Fruit fly (Drosophila melanogaster) whole organism, embryonic: ENCODE results near the gene CG42591.

Experiments used
- ATbp ChIP-seq: fragments of 200-800 bp; sonication (Bioruptor generic); optimal IDR thresholded peaks from 2 replicates; lab custom pipeline; 2017; ENCODE audit warnings: missing biosample characterization, mild to moderate bottlenecking, missing genetic modification characterization, missing genetic modification reagents
- Ada2b ChIP-seq: fragments of 200-800 bp; sonication (Bioruptor generic); IDR thresholded peaks from 2 replicates; pipeline ENCODE4 v1.3.6; 2022; ENCODE audit warnings: missing biosample characterization, missing genetic modification characterization
- Awh ChIP-seq: fragments of 200-800 bp; sonication (Bioruptor generic); IDR thresholded peaks from 2 replicates; pipeline ENCODE4, ENCODE4 v1.3.6; 2022; ENCODE audit warnings: missing biosample characterization, missing genetic modification characterization
- CG10274 ChIP-seq: fragments of 200-800 bp; sonication (Bioruptor generic); optimal IDR thresholded peaks from 3 replicates; lab custom pipeline; 2017; ENCODE audit warnings: missing biosample characterization, mild to moderate bottlenecking, missing genetic modification characterization
- CG11456 ChIP-seq: fragments of 200-800 bp; sonication (Bioruptor generic); IDR thresholded peaks from 3 replicates; pipeline ENCODE4 v1.3.6; 2022; ENCODE audit warnings: missing biosample characterization, missing genetic modification characterization
- CG11560 ChIP-seq: fragments of 200-800 bp; sonication (Bioruptor generic); IDR thresholded peaks from 3 replicates; pipeline ENCODE4 v1.3.6; 2022; ENCODE audit warnings: missing biosample characterization, missing genetic modification characterization
- CG12236 ChIP-seq: fragments of 200-800 bp; sonication (Bioruptor generic); optimal IDR thresholded peaks from 2 replicates; lab custom pipeline; 2016; ENCODE audit warnings: missing biosample characterization, missing genetic modification characterization
- CG12744 ChIP-seq: fragments of 200-800 bp; sonication (Bioruptor generic); optimal IDR thresholded peaks from 2 replicates; lab custom pipeline; 2016; ENCODE audit warnings: missing biosample characterization, missing genetic modification characterization
- CG14014 ChIP-seq: fragments of 200-800 bp; sonication (Bioruptor generic); IDR thresholded peaks from 2 replicates; pipeline ENCODE4 v1.3.6; 2022; ENCODE audit warnings: missing biosample characterization, missing genetic modification characterization
- CG18764 ChIP-seq: fragments of 200-800 bp; sonication (Bioruptor generic); optimal IDR thresholded peaks from 3 replicates; lab custom pipeline; 2016; ENCODE audit warnings: missing biosample characterization, missing genetic modification characterization
- CG3065 ChIP-seq: fragments of 200-800 bp; sonication (Bioruptor generic); optimal IDR thresholded peaks from 2 replicates; lab custom pipeline; 2016; ENCODE audit warnings: missing biosample characterization, missing genetic modification characterization
- CG31224 ChIP-seq: fragments of 200-800 bp; sonication (Bioruptor generic); IDR thresholded peaks from 2 replicates; pipeline ENCODE4 v1.3.6; 2022; ENCODE audit warnings: missing biosample characterization, missing genetic modification characterization
- CG31441 ChIP-seq: fragments of 200-800 bp; sonication (Bioruptor generic); IDR thresholded peaks from 2 replicates; pipeline ENCODE4 v1.3.6; 2022; ENCODE audit warnings: missing biosample characterization, missing genetic modification characterization
- CG33213 ChIP-seq: fragments of 200-800 bp; sonication (Bioruptor generic); optimal IDR thresholded peaks from 3 replicates; lab custom pipeline; 2016; ENCODE audit warnings: missing biosample characterization, missing genetic modification characterization
- CG34224 ChIP-seq: fragments of 200-800 bp; sonication (Bioruptor generic); IDR thresholded peaks from 3 replicates; pipeline ENCODE4 v1.3.6; 2022; ENCODE audit warnings: missing biosample characterization, missing genetic modification characterization; ENCODE audit not compliant: partially characterized antibody
- CG3838 ChIP-seq: fragments of 200-800 bp; sonication (Bioruptor generic); optimal IDR thresholded peaks from 3 replicates; lab custom pipeline; 2016; ENCODE audit warnings: missing biosample characterization, missing genetic modification characterization
- CG4820 ChIP-seq: fragments of 200-800 bp; sonication (Bioruptor generic); optimal IDR thresholded peaks from 3 replicates; lab custom pipeline; 2016; ENCODE audit warnings: missing biosample characterization, missing genetic modification characterization
- CG5245 ChIP-seq: fragments of 200-800 bp; sonication (Bioruptor generic); optimal IDR thresholded peaks from 3 replicates; lab custom pipeline; 2016; ENCODE audit warnings: missing biosample characterization, missing genetic modification characterization
- CG5953 ChIP-seq: fragments of 200-800 bp; sonication (Bioruptor generic); IDR thresholded peaks from 2 replicates; pipeline ENCODE4 v1.3.6; 2022; ENCODE audit warnings: missing biosample characterization, missing genetic modification characterization
- CG7786 ChIP-seq: fragments of 200-800 bp; sonication (Bioruptor generic); optimal IDR thresholded peaks from 2 replicates; lab custom pipeline; 2016; ENCODE audit warnings: missing biosample characterization, missing genetic modification characterization
- D ChIP-seq, 2 experiments: fragments of 200-800 bp in 1 of 2; fragments of >200 bp in 1 of 2; sonication (Bioruptor generic) in 1 of 2; optimal IDR thresholded peaks; 2 replicates in 1 of 2; 3 replicates in 1 of 2; lab custom pipeline; 2017; ENCODE audit warnings: mild to moderate bottlenecking in 1 of 2, missing biosample characterization in 1 of 2, missing genetic modification characterization in 1 of 2, missing genetic modification reagents in 1 of 2
- Doc2 ChIP-seq: fragments of 200-800 bp; sonication (Bioruptor generic); IDR thresholded peaks from 2 replicates; pipeline ENCODE4 v1.3.6; 2022; ENCODE audit warnings: missing biosample characterization, missing genetic modification characterization
- E2f1 ChIP-seq: fragments of 200-800 bp; sonication (Bioruptor generic); IDR thresholded peaks from 2 replicates; pipeline ENCODE4 v1.3.6; 2022; ENCODE audit warnings: missing biosample characterization, missing genetic modification characterization
- Fer1 ChIP-seq: fragments of 200-800 bp; sonication (Bioruptor generic); optimal IDR thresholded peaks from 2 replicates; lab custom pipeline; 2017; ENCODE audit warnings: missing biosample characterization, mild to moderate bottlenecking, missing genetic modification characterization
- HLH3B ChIP-seq: fragments of 200-800 bp; sonication (Bioruptor generic); IDR thresholded peaks from 2 replicates; pipeline ENCODE4 v1.3.6; 2022; ENCODE audit warnings: missing biosample characterization, missing genetic modification characterization
- HmgD ChIP-seq: fragments of 200-800 bp; sonication (Bioruptor generic); optimal IDR thresholded peaks from 3 replicates; lab custom pipeline; 2016; ENCODE audit warnings: missing biosample characterization, missing genetic modification characterization
- Jarid2 ChIP-seq: fragments of 200-800 bp; sonication (Bioruptor generic); optimal IDR thresholded peaks from 3 replicates; lab custom pipeline; 2017; ENCODE audit warnings: mild to moderate bottlenecking, missing biosample characterization, missing genetic modification reagents, missing genetic modification characterization
- MESR4 ChIP-seq: fragments of 200-800 bp; sonication (Bioruptor generic); optimal IDR thresholded peaks from 2 replicates; lab custom pipeline; 2018; ENCODE audit warnings: missing biosample characterization, mild to moderate bottlenecking, missing genetic modification characterization, moderate library complexity
- NC2β ChIP-seq: fragments of 200-800 bp; sonication (Bioruptor generic); optimal IDR thresholded peaks from 2 replicates; lab custom pipeline; 2016; ENCODE audit warnings: missing biosample characterization, missing genetic modification characterization
- Oli ChIP-seq: fragments of 200-800 bp; sonication (Bioruptor generic); optimal IDR thresholded peaks from 2 replicates; lab custom pipeline; 2018; ENCODE audit warnings: missing biosample characterization, mild to moderate bottlenecking, missing genetic modification characterization, moderate library complexity
- Xbp1 ChIP-seq: fragments of 200-800 bp; sonication (Bioruptor generic); optimal IDR thresholded peaks from 3 replicates; lab custom pipeline; 2016; ENCODE audit warnings: missing biosample characterization, mild to moderate bottlenecking, missing genetic modification characterization
- az2 ChIP-seq: fragments of 200-800 bp; sonication (Bioruptor generic); optimal IDR thresholded peaks from 3 replicates; lab custom pipeline; 2016; ENCODE audit warnings: missing biosample characterization, missing genetic modification characterization
- btn ChIP-seq: fragments of 200-800 bp; sonication (Bioruptor generic); optimal IDR thresholded peaks from 2 replicates; lab custom pipeline; 2016; ENCODE audit warnings: missing biosample characterization, missing genetic modification characterization
- chm ChIP-seq: fragments of 200-800 bp; sonication (Bioruptor generic); IDR thresholded peaks from 2 replicates; pipeline ENCODE4 v1.3.6; 2022; ENCODE audit warnings: missing biosample characterization, missing genetic modification characterization
- chn ChIP-seq: fragments of 200-800 bp; sonication (Bioruptor generic); optimal IDR thresholded peaks from 2 replicates; lab custom pipeline; 2016; ENCODE audit warnings: missing biosample characterization, missing genetic modification characterization
- ci ChIP-seq: fragments of 200-800 bp; sonication (Bioruptor generic); IDR thresholded peaks from 3 replicates; pipeline ENCODE4 v1.3.6; 2022; ENCODE audit warnings: missing biosample characterization, missing genetic modification characterization
- corto ChIP-seq: fragments of 200-800 bp; sonication (Bioruptor generic); optimal IDR thresholded peaks from 2 replicates; lab custom pipeline; 2016; ENCODE audit warnings: missing biosample characterization, mild to moderate bottlenecking, missing genetic modification characterization, moderate library complexity
- eyg ChIP-seq: fragments of 200-800 bp; sonication (Bioruptor generic); optimal IDR thresholded peaks from 3 replicates; lab custom pipeline; 2016; ENCODE audit warnings: missing biosample characterization, missing genetic modification characterization
- fu2 ChIP-seq: fragments of 200-800 bp; sonication (Bioruptor generic); optimal IDR thresholded peaks from 2 replicates; lab custom pipeline; 2016; ENCODE audit warnings: missing biosample characterization, missing genetic modification characterization
- grau ChIP-seq: fragments of 200-800 bp; optimal IDR thresholded peaks from 3 replicates; lab custom pipeline; 2019; ENCODE audit warnings: missing biosample characterization, mild to moderate bottlenecking, missing genetic modification characterization, moderate library complexity
- inv ChIP-seq: fragments of 200-800 bp; sonication (Bioruptor generic); IDR thresholded peaks from 2 replicates; pipeline ENCODE4 v1.3.6; 2022; ENCODE audit warnings: missing biosample characterization, missing genetic modification characterization; ENCODE audit not compliant: partially characterized antibody
- ken ChIP-seq: fragments of 200-800 bp; sonication (Bioruptor generic); IDR thresholded peaks from 3 replicates; pipeline ENCODE4 v1.3.6; 2022; ENCODE audit warnings: missing biosample characterization, missing genetic modification characterization
- mam ChIP-seq: fragments of 200-800 bp; sonication (Bioruptor generic); optimal IDR thresholded peaks from 3 replicates; lab custom pipeline; 2016; ENCODE audit warnings: missing biosample characterization, missing genetic modification characterization
- mirr ChIP-seq: fragments of 200-800 bp; sonication (Bioruptor generic); optimal IDR thresholded peaks from 3 replicates; lab custom pipeline; 2018; ENCODE audit warnings: missing biosample characterization, mild to moderate bottlenecking, missing genetic modification characterization
- nerfin-2 ChIP-seq: fragments of 200-800 bp; sonication (Bioruptor generic); IDR thresholded peaks from 2 replicates; pipeline ENCODE4 v1.3.6; 2022; ENCODE audit warnings: missing biosample characterization, missing genetic modification characterization; ENCODE audit not compliant: partially characterized antibody
- peb ChIP-seq: fragments of 200-800 bp; sonication (Bioruptor generic); IDR thresholded peaks from 2 replicates; pipeline ENCODE4 v1.3.6; 2022; ENCODE audit warnings: missing biosample characterization, missing genetic modification characterization
- pita ChIP-seq: fragments of 200-800 bp; sonication (Bioruptor generic); optimal IDR thresholded peaks from 2 replicates; lab custom pipeline; 2017; ENCODE audit warnings: missing biosample characterization, mild to moderate bottlenecking, missing genetic modification characterization
- rib ChIP-seq: fragments of 200-800 bp; sonication (Bioruptor generic); IDR thresholded peaks from 2 replicates; pipeline ENCODE4 v1.3.6; 2022; ENCODE audit warnings: missing biosample characterization, missing genetic modification characterization
- sens ChIP-seq: fragments of 200-800 bp; sonication (Bioruptor generic); peaks from one replicate; lab custom pipeline; 2016; ENCODE audit warnings: missing biosample characterization, missing genetic modification characterization
- tio ChIP-seq: fragments of 200-800 bp; sonication (Bioruptor generic); optimal IDR thresholded peaks from 2 replicates; lab custom pipeline; 2017; ENCODE audit warnings: missing biosample characterization, missing genetic modification characterization, inconsistent platforms
- tup ChIP-seq: fragments of 200-800 bp; sonication (Bioruptor generic); optimal IDR thresholded peaks from 2 replicates; lab custom pipeline; 2016; ENCODE audit warnings: missing biosample characterization, mild to moderate bottlenecking, missing genetic modification characterization, moderate library complexity
- wek ChIP-seq: fragments of 200-800 bp; sonication (Bioruptor generic); optimal IDR thresholded peaks from 3 replicates; lab custom pipeline; 2018; ENCODE audit warnings: missing biosample characterization, mild to moderate bottlenecking, missing genetic modification characterization, moderate library complexity

CG42591 gene

DNA sequence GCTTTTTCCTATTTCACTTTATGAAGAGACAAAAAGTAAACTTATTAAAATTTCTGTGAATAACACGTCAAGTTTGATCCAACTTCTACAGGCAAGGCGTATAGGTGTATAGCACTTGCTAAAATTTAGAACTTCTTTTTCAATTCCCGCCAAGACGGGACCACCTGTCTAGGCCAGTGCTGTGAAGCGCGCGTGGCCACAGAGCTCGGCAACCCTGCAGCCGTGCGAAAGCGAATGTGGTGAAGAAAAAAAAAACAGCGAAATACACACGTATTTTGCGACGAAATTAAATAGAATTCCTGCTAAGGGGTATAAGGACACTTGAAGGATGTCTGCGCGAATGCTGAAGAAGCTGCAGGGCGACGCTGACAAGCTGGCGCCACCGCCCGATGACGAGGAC, 40.4 kb upstream of the CG42591 start, which contains the start of gene Nulp1 (continued):
- TF ChIP-seq rib (GFP tag; lab: Robert Waterston, UW) (peak; percentile 57; the same call in 1 of the 2 replicates), CG34224 (GFP tag; lab: Robert Waterston, UW) (no peak), fu2 (GFP tag; lab: Kevin White, UChicago) (peak; percentile 30), mam (GFP tag; lab: Kevin White, UChicago) (peak; percentile 50), NC2β (no peak), E2f1 (GFP tag; lab: Robert Waterston, UW) (0 out of 2 replicates have a peak, but pooled peaks have one; percentile 20), CG18764 (GFP tag; lab: Kevin White, UChicago) (no peak), CG4820 (GFP tag; lab: Kevin White, UChicago) (no peak), CG7786 (GFP tag; lab: Kevin White, UChicago) (peak; percentile 13), ci (GFP tag; lab: Robert Waterston, UW) (peak; percentile 85), CG10274 (GFP tag; lab: Kevin White, UChicago) (no peak), inv (GFP tag; lab: Robert Waterston, UW) (no peak), HLH3B (GFP tag; lab: Robert Waterston, UW) (no peak), corto (no peak), Oli (tag; lab: Kevin White, UChicago) (no peak), CG33213 (GFP tag; lab: Kevin White, UChicago) (peak; percentile 23), chm (GFP tag; lab: Robert Waterston, UW) (no peak), CG11560 (no peak), CG3065 (GFP tag; lab: Kevin White, UChicago) (no peak), tio (GFP tag; lab: Kevin White, UChicago) (no peak), HmgD (GFP tag; lab: Kevin White, UChicago) (peak; percentile 57), Xbp1 (GFP tag; lab: Kevin White, UChicago) (peak; percentile 35), Fer1 (GFP tag; lab: Kevin White, UChicago) (peak; percentile 49), CG12744 (GFP tag; lab: Kevin White, UChicago) (no peak), pita (no peak), nerfin-2 (no peak), CG12236 (GFP tag; lab: Kevin White, UChicago) (no peak), MESR4 (peak; percentile 60), btn (GFP tag; lab: Kevin White, UChicago) (no peak), sens (peak; percentile 74), CG31224 (GFP tag; lab: Robert Waterston, UW) (no peak), eyg (GFP tag; lab: Kevin White, UChicago) (peak; percentile 9), ATbp (no peak), Doc2 (GFP tag; lab: Robert Waterston, UW) (no peak), CG3838 (GFP tag; lab: Kevin White, UChicago) (no peak), CG14014 (GFP tag; lab: Robert Waterston, UW) (0 out of 2 replicates have a peak, but pooled peaks have one; percentile 21), Jarid2 (GFP tag; lab: Kevin White, UChicago) (no peak), CG5953 (no peak), CG5245 (GFP tag; lab: Kevin White, UChicago) (no peak), wek (no peak), chn (GFP tag; lab: Kevin White, UChicago) (no peak), grau (no peak), az2 (GFP tag; lab: Kevin White, UChicago) (no peak), CG31441 (no peak), Ada2b (no peak), tup (GFP tag; lab: Kevin White, UChicago) (no peak), ken (GFP tag; lab: Robert Waterston, UW) (0 out of 3 replicates have a peak, but pooled peaks have one; percentile 37), Awh (GFP tag; lab: Robert Waterston, UW) (no peak), mirr (GFP tag; lab: Kevin White, UChicago) (no peak), D (optimal IDR thresholded peaks at IDR 0.05; lab: Kevin White, UChicago) (no peak), D (GFP tag; optimal IDR thresholded peaks at IDR 0.05; lab: Kevin White, UChicago) (no peak), CG11456 (GFP tag; lab: Robert Waterston, UW) (peak; percentile 7; the same call in 2 of the 3 replicates), peb (GFP tag; lab: Robert Waterston, UW) (no peak)
